Worm (Caenorhabditis elegans): ENCODE measurements around the gene nlp-33.
A peak's percentile ranks its signal among the peaks of the same experiment; 100 is the strongest.

DNA sequence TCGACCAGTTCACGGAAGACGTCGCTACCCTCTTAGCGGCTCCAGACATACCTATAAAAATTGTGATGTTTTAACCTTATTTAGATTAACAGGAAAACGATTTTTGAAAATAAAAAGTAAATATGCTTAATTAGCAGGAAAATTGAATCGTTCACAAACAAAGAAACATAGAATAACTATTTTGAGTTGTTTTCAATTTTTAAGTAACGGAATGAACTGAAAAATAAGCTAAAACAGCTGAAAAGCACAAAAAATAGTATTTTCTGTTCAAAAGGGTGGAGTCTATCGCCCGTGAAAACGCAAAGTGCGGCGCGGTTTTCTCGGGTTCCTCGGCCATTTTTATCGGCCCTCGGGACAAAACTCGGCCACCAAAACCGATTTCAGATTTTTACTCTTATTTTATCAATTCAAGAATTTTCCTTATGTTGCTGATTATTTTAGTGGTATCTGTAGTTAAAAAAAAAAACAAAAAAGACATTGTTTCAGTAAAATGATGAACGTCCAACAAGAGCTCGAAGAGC, 23.3 kb upstream of the nlp-33 start, which contains the start of the genes atp-5 and lmtr-3:
- no peak for TF ChIP-seq scrt-1 (GFP tag; IDR thresholded peaks at IDR 0.05)
- TF ChIP-seq flt-1 (GFP tag; IDR thresholded peaks at IDR 0.05) = no peak
- TF ChIP-seq aly-1 (tag; optimal IDR thresholded peaks at IDR 0.05) = no peak
- no peak for TF ChIP-seq ama-1 (optimal IDR thresholded peaks at IDR 0.05)
- peak; percentile 36 for TF ChIP-seq F13C5.2 (tag; optimal IDR thresholded peaks at IDR 0.05)
- TF ChIP-seq sea-1 (GFP tag; conservative IDR thresholded peaks at IDR 0.05) = no peak
- TF ChIP-seq B0310.2 (tag; optimal IDR thresholded peaks at IDR 0.05) = no peak
- no peak for TF ChIP-seq ceh-13 (GFP tag; optimal IDR thresholded peaks at IDR 0.05)
- TF ChIP-seq tbx-37 (GFP tag; conservative IDR thresholded peaks at IDR 0.05) = peak; percentile 76; the same call in 1 of the 2 replicates
- no peak for TF ChIP-seq pes-1 (GFP tag; IDR thresholded peaks at IDR 0.05)
- 0 out of 2 replicates have a peak, but pooled peaks have one; percentile 36 for TF ChIP-seq tbx-11 (GFP tag; IDR thresholded peaks at IDR 0.05)
- TF ChIP-seq ceh-36 (tag; optimal IDR thresholded peaks at IDR 0.05) = no peak
- peak; percentile 38 for TF ChIP-seq hmg-4 (GFP tag; optimal IDR thresholded peaks at IDR 0.05)
